Worm (Caenorhabditis elegans) whole organism, L3 larva: Measurements from ENCODE around the gene gcy-31.

ENCODE experiments used
- R02D3.7 ChIP-seq: fragments of 150-350 bp; optimal IDR thresholded peaks from 2 replicates; lab custom pipeline; 2014; ENCODE audit warnings: missing biosample characterization, missing genetic modification characterization
- ZK546.5 ChIP-seq: sonication (generic microtip); optimal IDR thresholded peaks from 2 replicates; lab custom pipeline; 2017; ENCODE audit warnings: missing biosample characterization, missing genetic modification characterization
- ama-1 ChIP-seq: fragments of 150-350 bp; optimal IDR thresholded peaks from 2 replicates; lab custom pipeline; 2018
- ceh-9 ChIP-seq: sonication (generic microtip); optimal IDR thresholded peaks from 2 replicates; lab custom pipeline; 2018; ENCODE audit warnings: missing biosample characterization, missing genetic modification characterization
- daf-12 ChIP-seq: fragments of 150-350 bp; optimal IDR thresholded peaks from 2 replicates; lab custom pipeline; 2014; ENCODE audit warnings: missing biosample characterization, missing genetic modification reagents, missing genetic modification characterization
- egl-27 ChIP-seq: sonication (generic microtip); optimal IDR thresholded peaks from 4 replicates; lab custom pipeline; 2017; ENCODE audit warnings: missing biosample characterization, missing genetic modification reagents, missing genetic modification characterization
- egl-5 ChIP-seq: fragments of 150-350 bp; optimal IDR thresholded peaks from 2 replicates; lab custom pipeline; 2017; ENCODE audit warnings: missing biosample characterization, missing genetic modification reagents, missing genetic modification characterization, inconsistent platforms
- elt-1 ChIP-seq: fragments of 150-350 bp; optimal IDR thresholded peaks from 2 replicates; lab custom pipeline; 2014; ENCODE audit warnings: missing biosample characterization, missing genetic modification characterization
- elt-3 ChIP-seq, 3 experiments: fragments of 150-350 bp in 1 of 3; sonication (generic microtip) in 2 of 3; optimal IDR thresholded peaks; 2 replicates in 2 of 3; 4 replicates in 1 of 3; lab custom pipeline; 2014 to 2017; ENCODE audit warnings: missing biosample characterization in 3 of 3, missing genetic modification characterization in 3 of 3
- eor-1 ChIP-seq, 2 experiments: fragments of 150-350 bp; optimal IDR thresholded peaks; 2 replicates each; lab custom pipeline; 2014 to 2018; ENCODE audit warnings: missing biosample characterization in 2 of 2, missing genetic modification characterization in 2 of 2
- fkh-10 ChIP-seq: sonication (generic microtip); optimal IDR thresholded peaks from 2 replicates; lab custom pipeline; 2017; ENCODE audit warnings: missing biosample characterization, missing genetic modification reagents, missing genetic modification characterization
- fkh-2 ChIP-seq: fragments of 150-350 bp; optimal IDR thresholded peaks from 2 replicates; lab custom pipeline; 2014; ENCODE audit warnings: missing biosample characterization, missing genetic modification reagents, missing genetic modification characterization
- fos-1 ChIP-seq: fragments of 150-350 bp; optimal IDR thresholded peaks from 2 replicates; lab custom pipeline; 2014; ENCODE audit warnings: missing biosample characterization, missing genetic modification characterization
- hmg-11 ChIP-seq: sonication (generic microtip); optimal IDR thresholded peaks from 2 replicates; lab custom pipeline; 2016; ENCODE audit warnings: missing genetic modification characterization, missing compliant biosample characterization
- jun-1 ChIP-seq: fragments of 150-350 bp; optimal IDR thresholded peaks from 2 replicates; lab custom pipeline; 2014; ENCODE audit warnings: missing biosample characterization, missing genetic modification reagents, missing genetic modification characterization
- lin-39 ChIP-seq: fragments of 150-350 bp; optimal IDR thresholded peaks from 2 replicates; lab custom pipeline; 2018; ENCODE audit warnings: missing biosample characterization, missing genetic modification reagents, missing genetic modification characterization
- lsy-12 ChIP-seq: sonication (generic microtip); optimal IDR thresholded peaks from 2 replicates; lab custom pipeline; 2016; ENCODE audit warnings: mild to moderate bottlenecking, missing genetic modification characterization, missing compliant biosample characterization
- mdl-1 ChIP-seq: fragments of 150-350 bp; optimal IDR thresholded peaks from 2 replicates; lab custom pipeline; 2014; ENCODE audit warnings: missing biosample characterization, missing genetic modification characterization
- nhr-11 ChIP-seq: fragments of 150-350 bp; optimal IDR thresholded peaks from 2 replicates; lab custom pipeline; 2014; ENCODE audit warnings: missing biosample characterization, missing genetic modification characterization
- nhr-12 ChIP-seq: fragments of 150-350 bp; optimal IDR thresholded peaks from 2 replicates; lab custom pipeline; 2014; ENCODE audit warnings: missing biosample characterization, missing genetic modification characterization
- nhr-237 ChIP-seq: fragments of 150-350 bp; optimal IDR thresholded peaks from 2 replicates; lab custom pipeline; 2014; ENCODE audit warnings: missing biosample characterization, missing genetic modification characterization
- nhr-25 ChIP-seq: sonication (generic microtip); optimal IDR thresholded peaks from 2 replicates; lab custom pipeline; 2017; ENCODE audit warnings: missing biosample characterization, missing genetic modification characterization
- nhr-28 ChIP-seq: fragments of 150-350 bp; optimal IDR thresholded peaks from 2 replicates; lab custom pipeline; 2014; ENCODE audit warnings: missing biosample characterization, missing genetic modification characterization
- nhr-43 ChIP-seq: sonication (generic microtip); optimal IDR thresholded peaks from 2 replicates; lab custom pipeline; 2016; ENCODE audit warnings: mild to moderate bottlenecking, missing genetic modification characterization, missing compliant biosample characterization; ENCODE audit not compliant: poor library complexity, severe bottlenecking
- nhr-76 ChIP-seq: fragments of 150-350 bp; sonication (generic microtip); optimal IDR thresholded peaks from 5 replicates; lab custom pipeline; 2014; ENCODE audit warnings: missing biosample characterization, missing genetic modification characterization
- nhr-77 ChIP-seq: fragments of 150-350 bp; optimal IDR thresholded peaks from 2 replicates; lab custom pipeline; 2014; ENCODE audit warnings: missing biosample characterization, missing genetic modification characterization
- pha-4 ChIP-seq: fragments of 150-350 bp; optimal IDR thresholded peaks from 2 replicates; lab custom pipeline; 2014; ENCODE audit warnings: missing biosample characterization, missing genetic modification reagents, missing genetic modification characterization
- skn-1 ChIP-seq: fragments of 150-350 bp; optimal IDR thresholded peaks from 2 replicates; lab custom pipeline; 2014; ENCODE audit warnings: missing biosample characterization, missing genetic modification characterization
- snpc-4 ChIP-seq: fragments of 150-350 bp; optimal IDR thresholded peaks from 2 replicates; lab custom pipeline; 2014; ENCODE audit warnings: missing biosample characterization, missing genetic modification characterization
- tbx-2 ChIP-seq: sonication (generic microtip); optimal IDR thresholded peaks from 2 replicates; lab custom pipeline; 2016; ENCODE audit warnings: mild to moderate bottlenecking, missing genetic modification characterization, missing compliant biosample characterization
- unc-39 ChIP-seq: sonication (generic microtip); optimal IDR thresholded peaks from 4 replicates; lab custom pipeline; 2017; ENCODE audit warnings: missing biosample characterization, missing genetic modification characterization
- unc-62 ChIP-seq: fragments of 150-350 bp; sonication (generic microtip); optimal IDR thresholded peaks from 4 replicates; lab custom pipeline; 2014; ENCODE audit warnings: missing biosample characterization, missing genetic modification reagents, missing genetic modification characterization
- zag-1 ChIP-seq: fragments of 150-350 bp; optimal IDR thresholded peaks from 2 replicates; lab custom pipeline; 2014; ENCODE audit warnings: missing biosample characterization, missing genetic modification characterization

Gene gcy-31

DNA sequence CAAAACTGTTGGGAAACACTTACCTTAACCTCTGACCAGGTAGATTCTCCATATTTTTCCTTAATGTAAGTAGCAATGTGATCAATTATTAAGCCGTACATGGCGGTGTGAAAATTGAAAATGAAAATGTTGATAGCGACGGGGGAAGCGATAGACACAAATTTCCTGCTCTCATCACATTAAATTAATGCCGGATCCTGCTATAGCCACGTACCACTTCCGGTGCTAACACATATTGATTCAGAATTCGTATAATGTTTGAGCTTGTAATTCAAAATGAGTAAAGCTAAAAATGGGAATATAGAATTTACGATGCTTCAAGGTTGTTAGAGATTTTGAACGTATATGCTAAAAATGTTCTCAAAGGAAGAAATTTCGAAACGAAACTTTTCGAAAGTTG lies at the start of gene gcy-31:
TSS of gene gcy-31 (minus strand) at position 101 of the 400 bp plus-strand sequence.
- TF ChIP-seq skn-1 (tag; lab: Kevin White, UChicago) (no peak), lsy-12 (tag; lab: Kevin White, UChicago) (no peak), elt-3 (tag; optimal IDR thresholded peaks at IDR 0.05; lab: Kevin White, UChicago) (no peak), ZK546.5 (no peak), unc-39 (tag; lab: Kevin White, UChicago) (no peak), R02D3.7 (tag; lab: Kevin White, UChicago) (no peak), fkh-10 (GFP tag; lab: Kevin White, UChicago) (no peak), snpc-4 (tag; lab: Kevin White, UChicago) (no peak), nhr-28 (tag; lab: Kevin White, UChicago) (no peak), egl-5 (tag; lab: Kevin White, UChicago) (no peak), eor-1 (tag; optimal IDR thresholded peaks at IDR 0.05; lab: Kevin White, UChicago) (no peak), lin-39 (no peak), mdl-1 (tag; lab: Kevin White, UChicago) (no peak), pha-4 (tag; lab: Kevin White, UChicago) (no peak)

ce11 chrX:2475873-2476272 lies 48.6 kb upstream of the gcy-31 start, which contains the start of gene R04B3.3:
R04B3.3 (minus strand) TSS chrX:2475973.
- no peak for TF ChIP-seq snpc-4 (tag; lab: Kevin White, UChicago)
- no peak for TF ChIP-seq nhr-43 (tag; lab: Kevin White, UChicago)
- TF ChIP-seq ceh-9, result no peak
- TF ChIP-seq egl-27 (tag; lab: Kevin White, UChicago), result no peak
- TF ChIP-seq elt-1 (tag; lab: Kevin White, UChicago), result no peak
- TF ChIP-seq hmg-11 (tag; lab: Kevin White, UChicago), result no peak

DNA sequence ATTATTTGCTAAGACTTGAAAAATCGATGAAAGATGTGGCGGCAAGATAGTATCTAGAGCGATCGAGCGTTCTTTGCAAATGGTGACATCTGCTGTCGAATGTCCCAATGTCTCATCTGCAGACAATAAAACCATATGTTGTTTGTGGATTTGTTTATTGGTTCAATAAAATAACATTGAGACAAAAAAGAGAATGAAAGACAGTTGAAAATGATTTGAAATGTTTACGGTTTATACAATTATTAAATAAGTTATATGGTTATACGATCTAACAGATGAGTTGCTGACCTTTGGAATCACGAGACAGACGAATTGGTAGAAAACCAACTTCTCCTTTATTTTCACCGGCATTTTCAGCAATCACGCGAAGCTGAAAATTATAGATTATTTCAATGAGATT lies 46.3 kb upstream of the gcy-31 start, which contains the start of gene R04B3.2:
TSS of gene R04B3.2 (minus strand) at position 101 of the 400 bp plus-strand sequence.
- TF ChIP-seq elt-3 (tag; optimal IDR thresholded peaks at IDR 0.05; lab: Kevin White, UChicago) (no peak), nhr-28 (tag; lab: Kevin White, UChicago) (no peak)

- TF ChIP-seq nhr-11 (tag; lab: Kevin White, UChicago), result no peak
- TF ChIP-seq nhr-25 (tag; lab: Kevin White, UChicago), result peak; percentile 20
- TF ChIP-seq, all 47 proteins: peak for 1
These were observed 44.0 kb upstream of the gcy-31 start, which contains the start of gene R04B3.1 for ce11 chrX:2471303-2471702. R04B3.1 (minus strand) TSS chrX:2471403.

- TF ChIP-seq nhr-12 (tag; lab: Kevin White, UChicago), result no peak
- no peak for TF ChIP-seq tbx-2 (tag; lab: Kevin White, UChicago)
- no peak for TF ChIP-seq snpc-4 (tag; lab: Kevin White, UChicago)
- no peak for TF ChIP-seq zag-1 (tag; lab: Kevin White, UChicago)
- TF ChIP-seq jun-1 (tag; lab: Kevin White, UChicago), result no peak
- no peak for TF ChIP-seq fos-1 (tag; lab: Kevin White, UChicago)
- TF ChIP-seq elt-1 (tag; lab: Kevin White, UChicago), result no peak
- TF ChIP-seq unc-62 (GFP tag; lab: Kevin White, UChicago), result no peak
- no peak for TF ChIP-seq daf-12
- TF ChIP-seq, all 47 proteins: peak for 0
These were observed 36.8 kb upstream of the gcy-31 start for ce11 chrX:2464064-2464463.

DNA sequence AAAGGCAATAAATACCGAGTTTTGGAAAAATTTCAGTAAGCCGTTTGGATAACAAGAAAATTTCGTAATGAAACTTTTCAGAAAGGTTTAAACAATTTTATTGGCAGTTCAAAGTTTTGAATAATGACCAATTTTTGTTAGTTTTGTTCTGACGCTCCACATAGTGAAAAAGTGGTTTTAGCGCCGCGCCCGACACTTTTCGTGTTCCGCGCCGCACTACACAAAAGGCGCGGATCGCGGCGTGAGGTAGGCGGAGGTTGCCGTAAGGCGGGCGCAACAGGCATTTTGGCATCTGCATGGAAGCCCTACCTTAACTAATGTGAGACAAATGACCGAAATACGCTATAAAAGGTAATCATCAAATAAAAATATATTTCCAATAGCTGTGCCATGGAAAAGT lies 34.4 kb upstream of the gcy-31 start:
- TF ChIP-seq ama-1 (lab: Kevin White, UChicago), result no peak
- no peak for TF ChIP-seq nhr-237
- no peak for TF ChIP-seq nhr-76
- no peak for TF ChIP-seq nhr-77 (tag; lab: Kevin White, UChicago)
- TF ChIP-seq fkh-2 (tag; lab: Kevin White, UChicago), result no peak
